Worm (Caenorhabditis elegans): ENCODE measurements around the gene srz-20.

DNA sequence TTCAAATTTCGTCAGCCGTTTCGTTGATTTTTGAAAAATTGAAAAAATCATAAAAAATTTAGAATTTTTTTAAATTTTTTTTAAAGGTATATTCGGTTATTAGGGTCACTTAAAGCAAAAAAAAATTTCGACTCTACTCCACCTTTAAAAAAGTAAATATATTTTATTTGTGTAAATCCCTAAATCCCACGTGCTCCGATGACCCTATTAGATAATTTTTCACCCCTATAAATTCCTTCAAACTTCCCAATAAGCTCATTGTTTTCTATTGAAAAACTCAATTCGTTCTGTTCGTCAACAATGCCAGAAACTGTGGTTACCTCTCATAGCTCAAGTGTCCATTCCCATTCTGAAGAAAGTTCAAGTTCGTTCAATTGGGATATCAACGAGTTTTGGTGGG, 2.8 kb upstream of the srz-20 start, which contains the start of gene F56D6.20:
- TF ChIP-seq drap-1 (GFP tag; optimal IDR thresholded peaks at IDR 0.05) (no peak), lin-13 (tag; optimal IDR thresholded peaks at IDR 0.05) (no peak), pha-4 (tag; optimal IDR thresholded peaks at IDR 0.05) (no peak), nhr-237 (tag; optimal IDR thresholded peaks at IDR 0.05) (no peak), bed-3 (GFP tag; optimal IDR thresholded peaks at IDR 0.05) (no peak), snpc-4 (tag; optimal IDR thresholded peaks at IDR 0.05) (no peak)

Measured in whole organism, mixed stage, embryonic.